Worm (Caenorhabditis elegans) whole organism, young adult: ENCODE data around the gene R04D3.2.

Experiments used
- B0019.2 ChIP-seq: fragments of 200-800 bp; sonication (Bioruptor generic); conservative IDR thresholded peaks from 2 replicates; pipeline ENCODE4 v1.3.6; 2022; ENCODE audit warnings: missing genetic modification reagents, missing genetic modification characterization, missing compliant biosample characterization
- B0336.3 ChIP-seq: fragments of 200-800 bp; sonication (Bioruptor generic); IDR thresholded peaks from 2 replicates; pipeline ENCODE4 v1.3.6; 2022; ENCODE audit warnings: missing genetic modification characterization, missing compliant biosample characterization
- C17E4.6 ChIP-seq: fragments of 200-800 bp; sonication (Bioruptor generic); IDR thresholded peaks from 2 replicates; pipeline ENCODE4 v1.3.6; 2022; ENCODE audit warnings: missing genetic modification reagents, missing genetic modification characterization, missing compliant biosample characterization
- F23B12.7 ChIP-seq: sonication (generic microtip); optimal IDR thresholded peaks from 2 replicates; lab custom pipeline; 2017; ENCODE audit warnings: missing genetic modification characterization, mild to moderate bottlenecking, missing compliant biosample characterization, antibody characterized with exemption, moderate library complexity; ENCODE audit not compliant: insufficient read depth
- F49E8.2 ChIP-seq: sonication (generic microtip); optimal IDR thresholded peaks from 3 replicates; lab custom pipeline; 2017; ENCODE audit warnings: missing genetic modification characterization, mild to moderate bottlenecking, missing compliant biosample characterization, antibody characterized with exemption, moderate library complexity; ENCODE audit not compliant: insufficient read depth
- F57A8.1 ChIP-seq: fragments of 200-800 bp; sonication (Bioruptor generic); optimal IDR thresholded peaks from 2 replicates; lab custom pipeline; 2018; ENCODE audit warnings: mild to moderate bottlenecking, missing genetic modification characterization, moderate library complexity, missing compliant biosample characterization
- F57C9.4 ChIP-seq: sonication (generic microtip); optimal IDR thresholded peaks from 2 replicates; lab custom pipeline; 2017; ENCODE audit warnings: mild to moderate bottlenecking, missing genetic modification characterization, missing compliant biosample characterization
- Y53F4B.3 ChIP-seq: fragments of 200-800 bp; sonication (Bioruptor generic); IDR thresholded peaks from 2 replicates; pipeline ENCODE4 v1.3.6; 2022; ENCODE audit warnings: missing genetic modification reagents, missing genetic modification characterization, missing compliant biosample characterization
- Y53G8AR.9 ChIP-seq: fragments of 200-800 bp; sonication (Bioruptor generic); conservative IDR thresholded peaks from 2 replicates; pipeline ENCODE4 v1.3.6; 2022; ENCODE audit warnings: missing genetic modification reagents, missing genetic modification characterization, missing compliant biosample characterization
- Y79H2A.3 ChIP-seq: fragments of 200-800 bp; sonication (Bioruptor generic); conservative IDR thresholded peaks from 2 replicates; pipeline ENCODE4 v1.3.6; 2022; ENCODE audit warnings: missing genetic modification reagents, missing genetic modification characterization, missing compliant biosample characterization
- ZK185.1 ChIP-seq: sonication (generic microtip); optimal IDR thresholded peaks from 2 replicates; lab custom pipeline; 2016; ENCODE audit warnings: mild to moderate bottlenecking, missing genetic modification characterization, missing compliant biosample characterization; ENCODE audit not compliant: poor library complexity, severe bottlenecking
- atf-7 ChIP-seq: sonication (generic microtip); optimal IDR thresholded peaks from 2 replicates; lab custom pipeline; 2017; ENCODE audit warnings: mild to moderate bottlenecking, missing genetic modification characterization, missing compliant biosample characterization
- cebp-2 ChIP-seq: fragments of 200-800 bp; sonication (Bioruptor generic); IDR thresholded peaks from 2 replicates; pipeline ENCODE4 v1.3.6; 2022; ENCODE audit warnings: missing genetic modification characterization, missing compliant biosample characterization
- ceh-27 ChIP-seq: fragments of 200-800 bp; sonication (Bioruptor generic); optimal IDR thresholded peaks from 2 replicates; lab custom pipeline; 2018; ENCODE audit warnings: mild to moderate bottlenecking, missing genetic modification characterization, moderate library complexity, missing compliant biosample characterization
- ceh-40 ChIP-seq: fragments of 200-800 bp; sonication (Bioruptor generic); IDR thresholded peaks from 2 replicates; pipeline ENCODE4 v1.3.6; 2022; ENCODE audit warnings: missing genetic modification characterization, missing compliant biosample characterization
- ceh-79 ChIP-seq: sonication (generic microtip); optimal IDR thresholded peaks from 2 replicates; lab custom pipeline; 2017; ENCODE audit warnings: mild to moderate bottlenecking, missing genetic modification characterization, missing compliant biosample characterization
- dox-1 ChIP-seq: fragments of 200-800 bp; sonication (Bioruptor generic); IDR thresholded peaks from 2 replicates; pipeline ENCODE4 v1.3.6; 2022; ENCODE audit warnings: missing genetic modification reagents, missing genetic modification characterization, missing compliant biosample characterization
- dpff-1 ChIP-seq: sonication (generic microtip); optimal IDR thresholded peaks from 2 replicates; lab custom pipeline; 2017; ENCODE audit warnings: mild to moderate bottlenecking, missing genetic modification characterization, missing compliant biosample characterization
- egl-44 ChIP-seq: fragments of 200-800 bp; sonication (Bioruptor generic); IDR thresholded peaks from 2 replicates; pipeline ENCODE4 v1.3.6; 2022; ENCODE audit warnings: missing genetic modification reagents, missing genetic modification characterization, missing compliant biosample characterization
- ets-4 ChIP-seq: fragments of 200-800 bp; sonication (Bioruptor generic); optimal IDR thresholded peaks from 2 replicates; lab custom pipeline; 2018; ENCODE audit warnings: mild to moderate bottlenecking, missing genetic modification characterization, missing compliant biosample characterization
- gei-17 ChIP-seq: fragments of 200-800 bp; sonication (Bioruptor generic); optimal IDR thresholded peaks from 2 replicates; lab custom pipeline; 2018; ENCODE audit warnings: mild to moderate bottlenecking, missing genetic modification characterization, missing compliant biosample characterization
- hmg-20 ChIP-seq: fragments of 200-800 bp; sonication (Bioruptor generic); IDR thresholded peaks from 2 replicates; pipeline ENCODE4 v1.3.6; 2022; ENCODE audit warnings: missing genetic modification reagents, missing genetic modification characterization, missing compliant biosample characterization
- hsf-1 ChIP-seq: fragments of 200-800 bp; sonication (Bioruptor generic); IDR thresholded peaks from 2 replicates; pipeline ENCODE4 v1.3.6; 2022; ENCODE audit warnings: missing genetic modification reagents, missing genetic modification characterization, missing compliant biosample characterization
- let-526 ChIP-seq: fragments of 200-800 bp; sonication (Bioruptor generic); IDR thresholded peaks from 2 replicates; pipeline ENCODE4 v1.3.6; 2022; ENCODE audit warnings: missing genetic modification reagents, missing genetic modification characterization, missing compliant biosample characterization
- let-607 ChIP-seq, 2 experiments: fragments of 200-800 bp in 1 of 2; sonication (Bioruptor generic) in 1 of 2; sonication (generic microtip) in 1 of 2; optimal IDR thresholded peaks; 2 replicates each; lab custom pipeline; 2016 to 2018; ENCODE audit warnings: mild to moderate bottlenecking in 2 of 2, missing compliant biosample characterization in 2 of 2, missing genetic modification characterization in 2 of 2, moderate library complexity in 2 of 2, missing genotype in 1 of 2
- lin-35 ChIP-seq, 3 experiments: fragments of 150-350 bp in 2 of 3; sonication (generic microtip) in 1 of 3; optimal IDR thresholded peaks; 2 replicates each; lab custom pipeline; 2014 to 2018; ENCODE audit warnings: missing biosample characterization in 3 of 3, missing genetic modification characterization in 3 of 3, missing genetic modification reagents in 3 of 3
- lin-40 ChIP-seq: sonication (generic microtip); optimal IDR thresholded peaks from 2 replicates; lab custom pipeline; 2016; ENCODE audit warnings: missing genetic modification characterization, mild to moderate bottlenecking, missing compliant biosample characterization, missing genotype, missing genetic modification reagents
- lir-1 ChIP-seq: fragments of 200-800 bp; sonication (Bioruptor generic); conservative IDR thresholded peaks from 2 replicates; pipeline ENCODE4 v1.3.6; 2022; ENCODE audit warnings: missing genetic modification reagents, missing genetic modification characterization, missing compliant biosample characterization
- lsl-1 ChIP-seq: fragments of 200-800 bp; sonication (Bioruptor generic); optimal IDR thresholded peaks from 2 replicates; lab custom pipeline; 2018; ENCODE audit warnings: mild to moderate bottlenecking, missing genetic modification characterization, moderate library complexity, missing compliant biosample characterization
- madf-3 ChIP-seq: fragments of 200-800 bp; sonication (Bioruptor generic); IDR thresholded peaks from 2 replicates; pipeline ENCODE4 v1.3.6; 2022; ENCODE audit warnings: missing genetic modification reagents, missing genetic modification characterization, missing compliant biosample characterization
- madf-8 ChIP-seq: fragments of 200-800 bp; sonication (Bioruptor generic); conservative IDR thresholded peaks from 2 replicates; pipeline ENCODE4 v1.3.6; 2022; ENCODE audit warnings: missing genetic modification reagents, missing genetic modification characterization, missing compliant biosample characterization
- mxl-1 ChIP-seq: sonication (generic microtip); optimal IDR thresholded peaks from 2 replicates; lab custom pipeline; 2016; ENCODE audit warnings: missing genetic modification characterization, missing compliant biosample characterization
- nhr-80 ChIP-seq: sonication (generic microtip); optimal IDR thresholded peaks from 2 replicates; lab custom pipeline; 2016; ENCODE audit warnings: missing genetic modification characterization, missing compliant biosample characterization
- pha-4 ChIP-seq: fragments of 150-350 bp; sonication (generic microtip); optimal IDR thresholded peaks from 2 replicates; lab custom pipeline; 2014; ENCODE audit warnings: missing biosample characterization, missing genetic modification reagents, missing genetic modification characterization
- rcor-1 ChIP-seq: fragments of 200-800 bp; sonication (Bioruptor generic); IDR thresholded peaks from 2 replicates; pipeline ENCODE4 v1.3.6; 2022; ENCODE audit warnings: missing genetic modification reagents, missing genetic modification characterization, missing compliant biosample characterization
- rpc-1 ChIP-seq, 2 experiments: fragments of 150-350 bp in 1 of 2; sonication (generic microtip) in 1 of 2; optimal IDR thresholded peaks; 2 replicates each; lab custom pipeline; 2014 to 2018; ENCODE audit warnings: missing biosample characterization in 1 of 2, missing genetic modification characterization in 1 of 2, missing genetic modification reagents in 1 of 2, missing genotype in 1 of 2
- sea-2 ChIP-seq: fragments of 200-800 bp; sonication (Bioruptor generic); IDR thresholded peaks from 2 replicates; pipeline ENCODE4 v1.3.6; 2022; ENCODE audit warnings: missing genetic modification characterization, missing compliant biosample characterization
- snpc-1.3 ChIP-seq: sonication (generic microtip); optimal IDR thresholded peaks from 2 replicates; lab custom pipeline; 2017; ENCODE audit warnings: missing genetic modification characterization, mild to moderate bottlenecking, missing compliant biosample characterization, antibody characterized with exemption, moderate library complexity, missing genotype, missing genetic modification reagents; ENCODE audit not compliant: insufficient read depth
- somi-1 ChIP-seq: fragments of 200-800 bp; sonication (Bioruptor generic); optimal IDR thresholded peaks from 2 replicates; lab custom pipeline; 2018; ENCODE audit warnings: mild to moderate bottlenecking, missing genetic modification characterization, missing compliant biosample characterization
- sptf-2 ChIP-seq: fragments of 200-800 bp; sonication (Bioruptor generic); optimal IDR thresholded peaks from 2 replicates; lab custom pipeline; 2018; ENCODE audit warnings: mild to moderate bottlenecking, missing genetic modification characterization, missing compliant biosample characterization
- tbp1 ChIP-seq: fragments of 200-800 bp; sonication (Bioruptor generic); optimal IDR thresholded peaks from 2 replicates; lab custom pipeline; 2018; ENCODE audit warnings: mild to moderate bottlenecking, missing genetic modification characterization, missing compliant biosample characterization
- unc-130 ChIP-seq: sonication (generic microtip); optimal IDR thresholded peaks from 2 replicates; lab custom pipeline; 2016; ENCODE audit warnings: missing genetic modification reagents, missing genetic modification characterization, missing compliant biosample characterization
- zfh-2 ChIP-seq: fragments of 200-800 bp; sonication (Bioruptor generic); conservative IDR thresholded peaks from 2 replicates; pipeline ENCODE4 v1.3.6; 2022; ENCODE audit warnings: missing genetic modification reagents, missing genetic modification characterization, missing compliant biosample characterization

R04D3.2 gene

DNA sequence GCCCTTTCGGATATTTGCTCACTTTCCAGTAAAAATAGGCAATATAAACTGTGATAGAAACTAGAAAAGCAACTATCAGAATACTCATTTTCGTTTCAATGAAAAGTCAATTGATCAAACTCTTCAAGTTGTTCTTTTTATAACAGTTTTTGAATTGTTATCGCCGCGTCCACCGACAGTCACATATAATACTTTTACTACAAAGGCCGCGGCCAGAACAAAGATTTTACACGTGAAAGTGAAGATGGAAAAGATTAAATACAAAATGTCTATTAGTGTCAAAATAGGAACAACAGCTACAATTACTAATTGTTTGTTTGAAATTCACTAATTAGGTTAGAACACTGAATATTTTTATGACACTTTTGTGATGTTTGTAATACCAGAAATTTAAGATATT lies 16.8 kb downstream of the R04D3.2 start, which contains the start of gene cyp-14A2:
Gene cyp-14A2, minus strand, starts transcription at position 101 of the 400 bp plus-strand sequence.
- TF ChIP-seq dpff-1 (tag; lab: Kevin White, UChicago) (no peak), nhr-80 (tag; lab: Kevin White, UChicago) (peak; percentile 35)

DNA sequence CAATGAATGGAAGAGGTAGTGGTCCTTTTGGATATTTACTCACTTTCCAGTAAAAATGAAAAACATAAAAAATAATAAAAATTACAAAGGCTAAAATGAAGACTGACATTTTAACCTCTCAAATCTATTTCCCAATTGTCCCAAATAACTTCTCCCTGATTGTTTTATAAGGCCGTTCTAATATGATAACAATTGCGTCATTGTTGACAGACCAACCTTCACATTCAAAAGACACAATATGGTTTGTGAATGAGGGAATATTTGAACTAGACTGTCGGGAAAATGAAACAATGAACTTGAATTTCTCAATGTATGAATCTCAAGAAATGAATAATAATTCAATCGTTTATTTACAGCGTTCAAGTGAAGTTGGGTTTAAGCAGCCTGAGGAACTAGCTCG lies 19.2 kb downstream of the R04D3.2 start, which contains the start of gene cyp-14A1:
Gene cyp-14A1, minus strand, starts transcription at position 126 of the 400 bp plus-strand sequence.
- TF ChIP-seq ceh-79 (no peak), zfh-2 (GFP tag; lab: Robert Waterston, UW) (no peak), rcor-1 (no peak), Y79H2A.3 (GFP tag; lab: Robert Waterston, UW) (no peak), lin-40 (no peak), ceh-27 (GFP tag; lab: Kevin White, UChicago) (no peak), pha-4 (tag; lab: Kevin White, UChicago) (no peak), atf-7 (tag; lab: Kevin White, UChicago) (no peak), lin-35 (GFP tag; optimal IDR thresholded peaks at IDR 0.05; lab: Kevin White, UChicago) (no peak), dox-1 (GFP tag; lab: Robert Waterston, UW) (no peak), egl-44 (GFP tag; lab: Robert Waterston, UW) (no peak), mxl-1 (no peak), F57C9.4 (tag; lab: Kevin White, UChicago) (no peak)
- TF ChIP-seq, all 124 proteins: peak for 0

DNA sequence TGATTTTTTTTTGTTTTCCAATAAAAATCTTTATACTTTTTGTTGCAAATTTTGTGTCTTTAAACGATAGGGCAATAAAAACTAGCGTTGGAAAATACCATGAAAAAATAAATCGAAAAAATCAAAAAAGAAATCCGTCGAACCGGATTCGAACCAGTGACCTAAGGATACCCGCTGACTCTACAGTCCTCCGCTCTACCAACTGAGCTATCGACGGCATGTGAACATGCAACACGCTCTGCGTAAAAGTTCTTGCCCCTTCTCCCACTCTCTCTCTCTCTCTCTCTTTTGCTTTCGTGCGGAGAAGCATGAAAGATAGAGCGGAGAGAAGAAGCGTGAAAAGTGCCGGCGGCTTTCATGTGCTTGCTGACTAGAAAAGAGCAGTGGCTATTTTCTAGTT lies 21.9 kb downstream of the R04D3.2 start:
- TF ChIP-seq dpff-1 (tag; lab: Kevin White, UChicago) (no peak), tbp1 (GFP tag; lab: Kevin White, UChicago) (peak; percentile 97), madf-8 (GFP tag; lab: Robert Waterston, UW) (0 out of 2 replicates have a peak, but pooled peaks have one; percentile 21), zfh-2 (GFP tag; lab: Robert Waterston, UW) (no peak), F49E8.2 (tag; lab: Kevin White, UChicago) (no peak), F57A8.1 (peak; percentile 41), B0336.3 (GFP tag; lab: Robert Waterston, UW) (no peak), ets-4 (no peak), let-607 (tag; optimal IDR thresholded peaks at IDR 0.05; lab: Kevin White, UChicago) (peak; percentile 0 to 52), C17E4.6 (GFP tag; lab: Robert Waterston, UW) (no peak), ceh-40 (GFP tag; lab: Robert Waterston, UW) (peak; percentile 66; the same call in 1 of the 2 replicates), madf-3 (GFP tag; lab: Robert Waterston, UW) (no peak), snpc-1.3 (tag; lab: Kevin White, UChicago) (no peak), gei-17 (GFP tag; lab: Kevin White, UChicago) (peak; percentile 60), lir-1 (peak; percentile 63; the same call in 1 of the 2 replicates), Y53F4B.3 (no peak), lsl-1 (no peak), Y53G8AR.9 (GFP tag; lab: Robert Waterston, UW) (0 out of 2 replicates have a peak, but pooled peaks have one; percentile 38), hsf-1 (GFP tag; lab: Robert Waterston, UW) (no peak), F23B12.7 (tag; lab: Kevin White, UChicago) (peak; percentile 72), B0019.2 (no peak), sptf-2 (GFP tag; lab: Kevin White, UChicago) (no peak), unc-130 (peak; percentile 30), sea-2 (0 out of 2 replicates have a peak, but pooled peaks have one; percentile 61), ZK185.1 (tag; lab: Kevin White, UChicago) (peak; percentile 60), F57C9.4 (tag; lab: Kevin White, UChicago) (no peak), somi-1 (peak; percentile 55), rpc-1 (optimal IDR thresholded peaks at IDR 0.05; lab: Kevin White, UChicago) (peak; percentile 95), rpc-1 (tag; optimal IDR thresholded peaks at IDR 0.05; lab: Kevin White, UChicago) (peak; percentile 93), let-526 (0 out of 2 replicates have a peak, but pooled peaks have one; percentile 49), cebp-2 (GFP tag; lab: Robert Waterston, UW) (peak; percentile 88; the same call in 1 of the 2 replicates), hmg-20 (GFP tag; lab: Robert Waterston, UW) (peak; percentile 35; the same call in 1 of the 2 replicates)
